Worm (Caenorhabditis elegans) whole organism, L4/young adult: ENCODE measurements around the gene lap-1.

Source experiments
- dao-5 ChIP-seq: sonication (generic microtip); optimal IDR thresholded peaks from 2 replicates; lab custom pipeline; 2016; ENCODE audit warnings: missing genotype, missing genetic modification characterization, moderate library complexity, missing compliant biosample characterization
- him-1 ChIP-seq: sonication (generic microtip); optimal IDR thresholded peaks from 2 replicates; lab custom pipeline; 2016; ENCODE audit warnings: missing genotype, missing genetic modification reagents, missing genetic modification characterization, missing compliant biosample characterization

- TF ChIP-seq him-1 (tag; lab: Kevin White, UChicago) (no peak), dao-5 (tag; lab: Kevin White, UChicago) (no peak)
Measured at ce11 chrIII:8429035-8429434, 27.3 kb upstream of the lap-1 start, which contains the start of gene ZK1236.1.
